Worm (Caenorhabditis elegans) whole organism, L4 larva: ENCODE data around the gene dpy-17.

ENCODE experiments used
- F10B5.3 ChIP-seq: sonication (generic microtip); optimal IDR thresholded peaks from 2 replicates; lab custom pipeline; 2016; ENCODE audit warnings: mild to moderate bottlenecking, missing genetic modification characterization, missing compliant biosample characterization
- F26F4.8 ChIP-seq: fragments of 200-800 bp; sonication (Bioruptor generic); conservative IDR thresholded peaks from 2 replicates; pipeline ENCODE4 v1.3.6; 2022; ENCODE audit warnings: missing genetic modification characterization, missing compliant biosample characterization
- R02D3.7 ChIP-seq: fragments of 150-350 bp; sonication (generic microtip); optimal IDR thresholded peaks from 3 replicates; lab custom pipeline; 2014; ENCODE audit warnings: missing biosample characterization, missing genetic modification characterization
- T20F7.1 ChIP-seq: fragments of 200-800 bp; sonication (Bioruptor generic); optimal IDR thresholded peaks from 2 replicates; lab custom pipeline; 2018; ENCODE audit warnings: mild to moderate bottlenecking, missing genetic modification characterization, missing compliant biosample characterization
- Y105C5A.15 ChIP-seq: fragments of 200-800 bp; sonication (Bioruptor generic); IDR thresholded peaks from 2 replicates; pipeline ENCODE4 v1.3.6; 2022; ENCODE audit warnings: missing genetic modification characterization, missing compliant biosample characterization
- Y5F2A.4 ChIP-seq: fragments of 200-800 bp; sonication (Bioruptor generic); optimal IDR thresholded peaks from 2 replicates; lab custom pipeline; 2018; ENCODE audit warnings: mild to moderate bottlenecking, missing genetic modification characterization, missing compliant biosample characterization
- ZK337.2 ChIP-seq: fragments of 200-800 bp; sonication (Bioruptor generic); IDR thresholded peaks from 2 replicates; pipeline ENCODE4 v1.3.6; 2022; ENCODE audit warnings: missing genetic modification reagents, missing genetic modification characterization, missing compliant biosample characterization
- ZK546.5 ChIP-seq, 2 experiments: sonication (generic microtip); optimal IDR thresholded peaks; 2 replicates each; lab custom pipeline; 2017; ENCODE audit warnings: missing biosample characterization in 2 of 2, missing genetic modification characterization in 2 of 2
- aha-1 ChIP-seq: fragments of 150-350 bp; peaks from one replicate; lab custom pipeline; 2014; ENCODE audit warnings: missing biosample characterization, missing genetic modification characterization
- ceh-20 ChIP-seq: fragments of 200-800 bp; sonication (Bioruptor generic); IDR thresholded peaks from 2 replicates; pipeline ENCODE4 v1.3.6; 2022; ENCODE audit warnings: missing genetic modification reagents, missing genetic modification characterization, missing compliant biosample characterization
- daf-16 ChIP-seq, 3 experiments: sonication (generic microtip); optimal IDR thresholded peaks; 2 replicates each; lab custom pipeline; 2016 to 2017; ENCODE audit warnings: missing genetic modification characterization in 3 of 3, missing genetic modification reagents in 3 of 3, mild to moderate bottlenecking in 2 of 3, missing compliant biosample characterization in 2 of 3, missing biosample characterization in 1 of 3, moderate library complexity in 1 of 3
- daf-19 ChIP-seq: fragments of 200-800 bp; sonication (Bioruptor generic); conservative IDR thresholded peaks from 2 replicates; pipeline ENCODE4 v1.3.6; 2022; ENCODE audit warnings: missing genetic modification characterization, missing compliant biosample characterization
- dmd-6 ChIP-seq: fragments of 200-800 bp; sonication (Bioruptor generic); IDR thresholded peaks from 2 replicates; pipeline ENCODE4 v1.3.6; 2022; ENCODE audit warnings: missing genetic modification reagents, missing genetic modification characterization, missing compliant biosample characterization
- dmd-8 ChIP-seq: fragments of 200-800 bp; sonication (Bioruptor generic); IDR thresholded peaks from 2 replicates; pipeline ENCODE4 v1.3.6; 2022; ENCODE audit warnings: missing genetic modification characterization, missing compliant biosample characterization
- dmd-9 ChIP-seq: fragments of 200-800 bp; sonication (Bioruptor generic); IDR thresholded peaks from 2 replicates; pipeline ENCODE4 v1.3.6; 2022; ENCODE audit warnings: missing genetic modification reagents, missing genetic modification characterization, missing compliant biosample characterization
- dpl-1 ChIP-seq: fragments of 150-350 bp; optimal IDR thresholded peaks from 2 replicates; lab custom pipeline; 2014; ENCODE audit warnings: missing biosample characterization, missing genetic modification reagents, missing genetic modification characterization
- dve-1 ChIP-seq: sonication (generic microtip); optimal IDR thresholded peaks from 2 replicates; lab custom pipeline; 2017; ENCODE audit warnings: antibody characterized with exemption, mild to moderate bottlenecking, missing genetic modification characterization, missing compliant biosample characterization; ENCODE audit not compliant: insufficient read depth
- gei-8 ChIP-seq: fragments of 200-800 bp; sonication (Bioruptor generic); optimal IDR thresholded peaks from 2 replicates; lab custom pipeline; 2018; ENCODE audit warnings: mild to moderate bottlenecking, missing genetic modification characterization, missing compliant biosample characterization
- hif-1 ChIP-seq, 2 experiments: sonication (generic microtip); optimal IDR thresholded peaks; 2 replicates each; lab custom pipeline; 2016 to 2017; ENCODE audit warnings: missing compliant biosample characterization in 2 of 2, missing genetic modification characterization in 2 of 2, missing genetic modification reagents in 2 of 2, missing genotype in 2 of 2, mild to moderate bottlenecking in 1 of 2
- hlh-11 ChIP-seq: fragments of 200-800 bp; sonication (Bioruptor generic); optimal IDR thresholded peaks from 2 replicates; lab custom pipeline; 2018; ENCODE audit warnings: mild to moderate bottlenecking, missing genetic modification characterization, missing compliant biosample characterization
- hlh-30 ChIP-seq: sonication (generic microtip); optimal IDR thresholded peaks from 2 replicates; lab custom pipeline; 2017; ENCODE audit warnings: antibody characterized with exemption, mild to moderate bottlenecking, missing genetic modification characterization, missing compliant biosample characterization; ENCODE audit not compliant: insufficient read depth
- hmg-1.1 ChIP-seq: fragments of 200-800 bp; sonication (Bioruptor generic); IDR thresholded peaks from 2 replicates; pipeline ENCODE4 v1.3.6; 2022; ENCODE audit warnings: missing genetic modification reagents, missing genetic modification characterization, missing compliant biosample characterization
- jun-1 ChIP-seq: fragments of 150-350 bp; optimal IDR thresholded peaks from 2 replicates; lab custom pipeline; 2014; ENCODE audit warnings: missing biosample characterization, missing genetic modification reagents, missing genetic modification characterization
- lin-29 ChIP-seq: fragments of 200-800 bp; sonication (Bioruptor generic); IDR thresholded peaks from 2 replicates; pipeline ENCODE4 v1.3.6; 2022; ENCODE audit warnings: missing genetic modification reagents, missing genetic modification characterization, missing compliant biosample characterization
- lin-38 ChIP-seq: fragments of 200-800 bp; sonication (Bioruptor generic); IDR thresholded peaks from 2 replicates; pipeline ENCODE4 v1.3.6; 2022; ENCODE audit warnings: missing genetic modification reagents, missing genetic modification characterization, missing compliant biosample characterization
- madf-9 ChIP-seq: fragments of 200-800 bp; sonication (Bioruptor generic); conservative IDR thresholded peaks from 2 replicates; pipeline ENCODE4 v1.3.6; 2022; ENCODE audit warnings: missing genetic modification reagents, missing genetic modification characterization, missing compliant biosample characterization
- mdl-1 ChIP-seq, 2 experiments: fragments of 150-350 bp in 1 of 2; sonication (generic microtip) in 1 of 2; optimal IDR thresholded peaks; 2 replicates each; lab custom pipeline; 2014 to 2017; ENCODE audit warnings: missing biosample characterization in 2 of 2, missing genetic modification characterization in 2 of 2
- mdt-29 ChIP-seq: fragments of 200-800 bp; sonication (Bioruptor generic); IDR thresholded peaks from 2 replicates; pipeline ENCODE4 v1.3.6; 2022; ENCODE audit warnings: missing genetic modification reagents, missing genetic modification characterization, missing compliant biosample characterization
- mep-1 ChIP-seq: fragments of 150-350 bp; sonication (generic microtip); optimal IDR thresholded peaks from 3 replicates; lab custom pipeline; 2014; ENCODE audit warnings: missing biosample characterization, missing genetic modification characterization
- mes-2 ChIP-seq: sonication (generic microtip); optimal IDR thresholded peaks from 2 replicates; lab custom pipeline; 2016; ENCODE audit warnings: missing genotype, mild to moderate bottlenecking, missing genetic modification characterization, missing compliant biosample characterization; ENCODE audit not compliant: poor library complexity, severe bottlenecking
- mxl-3 ChIP-seq: fragments of 200-800 bp; sonication (Bioruptor generic); optimal IDR thresholded peaks from 2 replicates; lab custom pipeline; 2018; ENCODE audit warnings: mild to moderate bottlenecking, missing genetic modification characterization, missing compliant biosample characterization
- nhr-10 ChIP-seq: fragments of 150-350 bp; optimal IDR thresholded peaks from 2 replicates; lab custom pipeline; 2014; ENCODE audit warnings: missing biosample characterization, missing genetic modification characterization
- nhr-11 ChIP-seq: fragments of 150-350 bp; optimal IDR thresholded peaks from 2 replicates; lab custom pipeline; 2014; ENCODE audit warnings: missing biosample characterization, missing genetic modification characterization
- nhr-28 ChIP-seq: fragments of 150-350 bp; optimal IDR thresholded peaks from 2 replicates; lab custom pipeline; 2014; ENCODE audit warnings: missing biosample characterization, missing genetic modification characterization
- nhr-48 ChIP-seq: sonication (generic microtip); optimal IDR thresholded peaks from 2 replicates; lab custom pipeline; 2016; ENCODE audit warnings: mild to moderate bottlenecking, missing genetic modification characterization, missing compliant biosample characterization
- nhr-77 ChIP-seq: fragments of 150-350 bp; optimal IDR thresholded peaks from 2 replicates; lab custom pipeline; 2014; ENCODE audit warnings: missing biosample characterization, missing genetic modification characterization
- pha-4 ChIP-seq, 2 experiments: fragments of 150-350 bp in 1 of 2; fragments of 200-800 bp in 1 of 2; sonication (Bioruptor generic) in 1 of 2; IDR thresholded peaks in 1 of 2; optimal IDR thresholded peaks in 1 of 2; 2 replicates each; pipeline versions ENCODE4 v1.3.6 to Lab custom; 2014 to 2022; ENCODE audit warnings: missing genetic modification characterization in 2 of 2, missing genetic modification reagents in 2 of 2, missing biosample characterization in 1 of 2, missing compliant biosample characterization in 1 of 2
- php-3 ChIP-seq: fragments of 200-800 bp; sonication (Bioruptor generic); IDR thresholded peaks from 2 replicates; pipeline ENCODE4 v1.3.6; 2022; ENCODE audit warnings: missing genetic modification reagents, missing genetic modification characterization, missing compliant biosample characterization
- rbr-2 ChIP-seq: sonication (generic microtip); optimal IDR thresholded peaks from 2 replicates; lab custom pipeline; 2016; ENCODE audit warnings: missing genotype, missing genetic modification characterization, missing compliant biosample characterization
- snpc-4 ChIP-seq: fragments of 150-350 bp; optimal IDR thresholded peaks from 2 replicates; lab custom pipeline; 2014; ENCODE audit warnings: missing biosample characterization, missing genetic modification characterization
- tra-1 ChIP-seq: fragments of 200-800 bp; sonication (Bioruptor generic); IDR thresholded peaks from 2 replicates; pipeline ENCODE4 v1.3.6; 2022; ENCODE audit warnings: missing genetic modification reagents, missing genetic modification characterization, missing compliant biosample characterization
- unc-130 ChIP-seq: sonication (generic microtip); optimal IDR thresholded peaks from 2 replicates; lab custom pipeline; 2016; ENCODE audit warnings: missing genetic modification reagents, missing genetic modification characterization, missing compliant biosample characterization
- unc-62 ChIP-seq, 3 experiments: fragments of 150-350 bp in 1 of 3; sonication (generic microtip); optimal IDR thresholded peaks in 2 of 3; peaks in 1 of 3; 1 replicate in 1 of 3; 2 replicates in 2 of 3; lab custom pipeline; 2014 to 2017; ENCODE audit warnings: missing biosample characterization in 3 of 3, missing genetic modification characterization in 3 of 3, missing genetic modification reagents in 3 of 3, missing genotype in 1 of 3
- vab-7 ChIP-seq: fragments of 200-800 bp; sonication (Bioruptor generic); IDR thresholded peaks from 2 replicates; pipeline ENCODE4 v1.3.6; 2022; ENCODE audit warnings: missing genetic modification reagents, missing genetic modification characterization, missing compliant biosample characterization
- zip-2 ChIP-seq: fragments of 150-350 bp; optimal IDR thresholded peaks from 2 replicates; lab custom pipeline; 2014; ENCODE audit warnings: missing biosample characterization, missing genetic modification characterization

Gene dpy-17

DNA sequence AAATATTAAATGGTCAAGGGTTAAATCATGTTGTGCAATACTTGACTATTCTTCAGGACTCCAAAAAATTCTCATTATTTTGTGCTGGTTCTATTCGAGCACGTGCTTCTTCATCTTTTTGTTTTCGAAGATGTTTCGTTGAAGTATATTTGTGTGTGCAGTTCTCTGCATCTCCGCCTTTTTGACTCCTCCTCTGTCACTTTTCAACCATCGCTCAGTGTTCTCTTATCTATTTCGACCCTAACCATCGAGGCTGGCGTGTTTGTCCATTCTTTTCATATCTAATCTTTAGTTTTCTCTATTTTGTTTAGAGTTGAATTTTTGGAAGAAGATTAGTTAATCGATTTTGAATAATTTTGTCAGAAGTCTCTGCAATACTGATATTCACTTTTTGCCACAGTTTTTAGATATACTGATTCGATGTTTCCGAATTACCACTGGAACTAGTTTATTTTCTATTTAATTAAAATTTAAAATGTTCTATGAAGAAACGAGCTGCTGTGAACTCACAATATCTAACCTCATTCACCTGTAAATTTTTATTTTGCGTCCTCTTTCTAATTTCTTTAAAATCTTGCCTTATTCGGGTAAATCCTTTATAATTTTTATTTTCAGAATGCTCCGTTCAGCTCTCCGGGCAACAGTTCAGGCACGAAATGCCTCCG is 29.8 kb upstream of the dpy-17 start, which contains the start of gene alh-1 (continued):
- TF ChIP-seq zip-2 (no peak), mdl-1 (tag; optimal IDR thresholded peaks at IDR 0.05; lab: Kevin White, UChicago) (peak in 1 of 2 experiments; percentile 67), Y105C5A.15 (GFP tag; lab: Robert Waterston, UW) (no peak), hmg-1.1 (no peak), gei-8 (no peak), F26F4.8 (GFP tag; lab: Robert Waterston, UW) (no peak), R02D3.7 (tag; lab: Kevin White, UChicago) (no peak), aha-1 (tag; lab: Kevin White, UChicago) (peak; percentile 20), ZK546.5 (tag; optimal IDR thresholded peaks at IDR 0.05; lab: Kevin White, UChicago) (no peak), rbr-2 (tag; lab: Kevin White, UChicago) (no peak), mdt-29 (no peak), snpc-4 (tag; lab: Kevin White, UChicago) (no peak), daf-19 (GFP tag; lab: Robert Waterston, UW) (no peak), ZK337.2 (GFP tag; lab: Robert Waterston, UW) (no peak), Y5F2A.4 (GFP tag; lab: Kevin White, UChicago) (no peak), nhr-77 (tag; lab: Kevin White, UChicago) (peak; percentile 35), nhr-28 (tag; lab: Kevin White, UChicago) (peak; percentile 54), unc-130 (GFP tag; lab: Kevin White, UChicago) (no peak)
- TF ChIP-seq, all 104 proteins: peak for 15

DNA sequence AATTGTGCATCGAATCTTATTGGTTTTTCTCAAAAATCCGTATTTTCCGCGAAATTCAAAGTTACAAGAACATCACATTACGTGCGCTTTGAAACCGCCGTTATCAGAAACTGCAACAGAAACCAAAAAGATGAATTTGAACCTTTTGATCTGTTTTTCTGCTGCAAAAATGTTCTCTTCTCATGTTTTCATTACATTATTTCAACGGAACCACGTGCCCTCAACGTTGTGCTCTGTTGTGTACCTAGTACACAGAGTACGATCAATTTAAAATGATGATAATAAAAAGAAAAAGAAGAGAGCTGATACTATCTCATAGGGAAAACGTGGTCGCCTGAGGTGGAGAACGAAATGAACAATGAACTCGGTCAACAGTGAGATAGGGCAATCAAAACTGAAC is 29.1 kb upstream of the dpy-17 start:
- peak; percentile 95 for TF ChIP-seq dve-1 (tag; lab: Kevin White, UChicago)
- TF ChIP-seq hlh-30 (tag; lab: Kevin White, UChicago) = peak; percentile 89
- TF ChIP-seq nhr-10 = peak; percentile 25
- TF ChIP-seq F10B5.3 (tag; lab: Kevin White, UChicago) = no peak
- TF ChIP-seq mes-2 (tag; lab: Kevin White, UChicago) = peak; percentile 65
- TF ChIP-seq dpl-1 = peak; percentile 12
- TF ChIP-seq mep-1 = peak; percentile 81
- no peak for TF ChIP-seq dmd-9
- TF ChIP-seq T20F7.1 (GFP tag; lab: Kevin White, UChicago) = peak; percentile 60
- TF ChIP-seq nhr-77 (tag; lab: Kevin White, UChicago) = peak; percentile 88
- TF ChIP-seq tra-1 (GFP tag; lab: Robert Waterston, UW) = peak; percentile 61; the same call in 1 of the 2 replicates
- peak in 1 of 2 experiments; percentile 78 for TF ChIP-seq unc-62 (GFP tag; optimal IDR thresholded peaks at IDR 0.05 in 1 of 2; lab: Kevin White, UChicago)
- no peak for TF ChIP-seq unc-62 (tag; optimal IDR thresholded peaks at IDR 0.05; lab: Kevin White, UChicago)
- TF ChIP-seq nhr-48 (tag; lab: Kevin White, UChicago) = peak; percentile 88
- TF ChIP-seq nhr-28 (tag; lab: Kevin White, UChicago) = peak; percentile 97
- TF ChIP-seq lin-38 (GFP tag; lab: Robert Waterston, UW) = 0 out of 2 replicates have a peak, but pooled peaks have one; percentile 30
- TF ChIP-seq vab-7 = no peak
- no peak for TF ChIP-seq jun-1 (tag; lab: Kevin White, UChicago)
- TF ChIP-seq daf-16 (GFP tag; optimal IDR thresholded peaks at IDR 0.05; lab: Kevin White, UChicago) = peak in 1 of 2 experiments; percentile 79
- TF ChIP-seq daf-16 (tag; optimal IDR thresholded peaks at IDR 0.05; lab: Kevin White, UChicago) = peak; percentile 98
- TF ChIP-seq mxl-3 (GFP tag; lab: Kevin White, UChicago) = peak; percentile 97
- TF ChIP-seq php-3 (GFP tag; lab: Robert Waterston, UW) = 0 out of 2 replicates have a peak, but pooled peaks have one; percentile 43
- TF ChIP-seq mdt-29 = no peak
- TF ChIP-seq dmd-6 (GFP tag; lab: Robert Waterston, UW) = peak; percentile 99
- no peak for TF ChIP-seq lin-29 (GFP tag; lab: Robert Waterston, UW)
- TF ChIP-seq hlh-11 = peak; percentile 94
- no peak for TF ChIP-seq madf-9
- TF ChIP-seq mdl-1 (tag; optimal IDR thresholded peaks at IDR 0.05; lab: Kevin White, UChicago) = peak in 1 of 2 experiments; percentile 95
- TF ChIP-seq pha-4 (GFP tag; IDR thresholded peaks at IDR 0.05; lab: Robert Waterston, UW) = peak; percentile 46; the same call in 1 of the 2 replicates
- TF ChIP-seq pha-4 (tag; optimal IDR thresholded peaks at IDR 0.05; lab: Kevin White, UChicago) = peak; percentile 84
- TF ChIP-seq hif-1 (tag; optimal IDR thresholded peaks at IDR 0.05; lab: Kevin White, UChicago) = peak in 1 of 2 experiments; percentile 66
- TF ChIP-seq dmd-8 = no peak
- peak; percentile 83 for TF ChIP-seq nhr-11
- TF ChIP-seq Y5F2A.4 (GFP tag; lab: Kevin White, UChicago) = no peak
- TF ChIP-seq ceh-20 (GFP tag; lab: Robert Waterston, UW) = 0 out of 2 replicates have a peak, but pooled peaks have one; percentile 38
